Worm (Caenorhabditis elegans): ENCODE results near the gene C17C3.15.

ce11 chrII:5577060-5577459 is 6.6 kb downstream of the C17C3.15 start:
- no peak for TF ChIP-seq ztf-11 (tag; optimal IDR thresholded peaks at IDR 0.05)
- no peak for TF ChIP-seq lin-13 (tag; optimal IDR thresholded peaks at IDR 0.05)
- no peak for TF ChIP-seq nhr-2 (tag; optimal IDR thresholded peaks at IDR 0.05)
- no peak for TF ChIP-seq pha-4 (tag; optimal IDR thresholded peaks at IDR 0.05)
- peak; percentile 21 for TF ChIP-seq sem-2 (GFP tag; optimal IDR thresholded peaks at IDR 0.05)
- TF ChIP-seq nhr-237 (tag; optimal IDR thresholded peaks at IDR 0.05): no peak
- TF ChIP-seq mep-1 (tag; optimal IDR thresholded peaks at IDR 0.05): no peak
- TF ChIP-seq mab-5 (tag; optimal IDR thresholded peaks at IDR 0.05): no peak
- peak; percentile 75 for TF ChIP-seq ceh-83 (GFP tag; optimal IDR thresholded peaks at IDR 0.05)
- TF ChIP-seq unc-62 (GFP tag; optimal IDR thresholded peaks at IDR 0.05): no peak
- TF ChIP-seq unc-39 (tag; optimal IDR thresholded peaks at IDR 0.05): no peak
- TF ChIP-seq lsy-2 (tag; optimal IDR thresholded peaks at IDR 0.05): no peak
